Worm (Caenorhabditis elegans) whole organism, L4 larva: ENCODE measurements around the gene T01D3.1.

Source experiments
- D1046.2 ChIP-seq: fragments of 200-800 bp; sonication (Bioruptor generic); IDR thresholded peaks from 2 replicates; pipeline ENCODE4 v1.3.6; 2022; ENCODE audit warnings: missing genetic modification characterization, missing compliant biosample characterization
- Y105C5A.15 ChIP-seq: fragments of 200-800 bp; sonication (Bioruptor generic); IDR thresholded peaks from 2 replicates; pipeline ENCODE4 v1.3.6; 2022; ENCODE audit warnings: missing genetic modification characterization, missing compliant biosample characterization
- Y48G9A.11 ChIP-seq: fragments of 200-800 bp; sonication (Bioruptor generic); IDR thresholded peaks from 2 replicates; pipeline ENCODE4 v1.3.6; 2022; ENCODE audit warnings: missing genetic modification reagents, missing genetic modification characterization, missing compliant biosample characterization
- Y5F2A.4 ChIP-seq: fragments of 200-800 bp; sonication (Bioruptor generic); optimal IDR thresholded peaks from 2 replicates; lab custom pipeline; 2018; ENCODE audit warnings: mild to moderate bottlenecking, missing genetic modification characterization, missing compliant biosample characterization
- aha-1 ChIP-seq: fragments of 150-350 bp; peaks from one replicate; lab custom pipeline; 2014; ENCODE audit warnings: missing biosample characterization, missing genetic modification characterization
- ama-1 ChIP-seq: fragments of 150-350 bp; optimal IDR thresholded peaks from 2 replicates; lab custom pipeline; 2014; ENCODE audit warnings: inconsistent platforms, mixed read lengths
- arid-1 ChIP-seq: fragments of 200-800 bp; sonication (Bioruptor generic); conservative IDR thresholded peaks from 2 replicates; pipeline ENCODE4 v1.3.6; 2022; ENCODE audit warnings: missing genetic modification reagents, missing genetic modification characterization, missing compliant biosample characterization
- attf-4 ChIP-seq: sonication (generic microtip); optimal IDR thresholded peaks from 3 replicates; lab custom pipeline; 2017; ENCODE audit warnings: missing biosample characterization, missing genetic modification characterization
- ceh-32 ChIP-seq: sonication (generic microtip); optimal IDR thresholded peaks from 2 replicates; lab custom pipeline; 2016; ENCODE audit warnings: mild to moderate bottlenecking, missing genetic modification characterization, missing compliant biosample characterization; ENCODE audit not compliant: poor library complexity
- ceh-44 ChIP-seq: fragments of 200-800 bp; sonication (Bioruptor generic); IDR thresholded peaks from 2 replicates; pipeline ENCODE4 v1.3.6; 2022; ENCODE audit warnings: missing genetic modification reagents, missing genetic modification characterization, missing compliant biosample characterization
- ces-1 ChIP-seq: fragments of 150-350 bp; sonication (generic microtip); optimal IDR thresholded peaks from 4 replicates; lab custom pipeline; 2014; ENCODE audit warnings: missing biosample characterization, missing genetic modification reagents, missing genetic modification characterization
- ctbp-1 ChIP-seq: fragments of 200-800 bp; sonication (Bioruptor generic); IDR thresholded peaks from 2 replicates; pipeline ENCODE4 v1.3.6; 2022; ENCODE audit warnings: missing genetic modification reagents, missing genetic modification characterization, missing compliant biosample characterization
- daf-19 ChIP-seq: fragments of 200-800 bp; sonication (Bioruptor generic); conservative IDR thresholded peaks from 2 replicates; pipeline ENCODE4 v1.3.6; 2022; ENCODE audit warnings: missing genetic modification characterization, missing compliant biosample characterization
- dmd-6 ChIP-seq: fragments of 200-800 bp; sonication (Bioruptor generic); IDR thresholded peaks from 2 replicates; pipeline ENCODE4 v1.3.6; 2022; ENCODE audit warnings: missing genetic modification reagents, missing genetic modification characterization, missing compliant biosample characterization
- duxl-1 ChIP-seq: sonication (generic microtip); optimal IDR thresholded peaks from 2 replicates; lab custom pipeline; 2016; ENCODE audit warnings: mild to moderate bottlenecking, missing genetic modification characterization, moderate library complexity, missing compliant biosample characterization; ENCODE audit not compliant: poor library complexity
- dve-1 ChIP-seq: sonication (generic microtip); optimal IDR thresholded peaks from 2 replicates; lab custom pipeline; 2017; ENCODE audit warnings: antibody characterized with exemption, mild to moderate bottlenecking, missing genetic modification characterization, missing compliant biosample characterization; ENCODE audit not compliant: insufficient read depth
- egl-43 ChIP-seq: fragments of 200-800 bp; sonication (Bioruptor generic); IDR thresholded peaks from 2 replicates; pipeline ENCODE4 v1.3.6; 2022; ENCODE audit warnings: missing genetic modification reagents, missing genetic modification characterization, missing compliant biosample characterization
- gei-8 ChIP-seq: fragments of 200-800 bp; sonication (Bioruptor generic); optimal IDR thresholded peaks from 2 replicates; lab custom pipeline; 2018; ENCODE audit warnings: mild to moderate bottlenecking, missing genetic modification characterization, missing compliant biosample characterization
- hif-1 ChIP-seq, 2 experiments: sonication (generic microtip); optimal IDR thresholded peaks; 2 replicates each; lab custom pipeline; 2016 to 2017; ENCODE audit warnings: missing compliant biosample characterization in 2 of 2, missing genetic modification characterization in 2 of 2, missing genetic modification reagents in 2 of 2, missing genotype in 2 of 2, mild to moderate bottlenecking in 1 of 2
- hlh-11 ChIP-seq: fragments of 200-800 bp; sonication (Bioruptor generic); optimal IDR thresholded peaks from 2 replicates; lab custom pipeline; 2018; ENCODE audit warnings: mild to moderate bottlenecking, missing genetic modification characterization, missing compliant biosample characterization
- hmg-1.1 ChIP-seq: fragments of 200-800 bp; sonication (Bioruptor generic); IDR thresholded peaks from 2 replicates; pipeline ENCODE4 v1.3.6; 2022; ENCODE audit warnings: missing genetic modification reagents, missing genetic modification characterization, missing compliant biosample characterization
- jun-1 ChIP-seq: fragments of 150-350 bp; optimal IDR thresholded peaks from 2 replicates; lab custom pipeline; 2014; ENCODE audit warnings: missing biosample characterization, missing genetic modification reagents, missing genetic modification characterization
- lim-7 ChIP-seq: fragments of 200-800 bp; sonication (Bioruptor generic); IDR thresholded peaks from 2 replicates; pipeline ENCODE4 v1.3.6; 2022; ENCODE audit warnings: missing genetic modification characterization, missing compliant biosample characterization
- lin-1 ChIP-seq: fragments of 200-800 bp; sonication (Bioruptor generic); IDR thresholded peaks from 2 replicates; pipeline ENCODE4 v1.3.6; 2022; ENCODE audit warnings: missing genetic modification reagents, missing genetic modification characterization, missing compliant biosample characterization
- lin-39 ChIP-seq: fragments of 150-350 bp; optimal IDR thresholded peaks from 2 replicates; lab custom pipeline; 2014; ENCODE audit warnings: missing biosample characterization, missing genetic modification reagents, missing genetic modification characterization
- madf-5 ChIP-seq, 2 experiments: fragments of 200-800 bp; sonication (Bioruptor generic); IDR thresholded peaks; 2 replicates each; pipeline ENCODE4 v1.3.6; 2022; ENCODE audit warnings: missing compliant biosample characterization in 2 of 2, missing genetic modification characterization in 2 of 2
- mdt-29 ChIP-seq: fragments of 200-800 bp; sonication (Bioruptor generic); IDR thresholded peaks from 2 replicates; pipeline ENCODE4 v1.3.6; 2022; ENCODE audit warnings: missing genetic modification reagents, missing genetic modification characterization, missing compliant biosample characterization
- mes-2 ChIP-seq: sonication (generic microtip); optimal IDR thresholded peaks from 2 replicates; lab custom pipeline; 2016; ENCODE audit warnings: missing genotype, mild to moderate bottlenecking, missing genetic modification characterization, missing compliant biosample characterization; ENCODE audit not compliant: poor library complexity, severe bottlenecking
- nhr-102 ChIP-seq: sonication (generic microtip); optimal IDR thresholded peaks from 2 replicates; lab custom pipeline; 2016; ENCODE audit warnings: mild to moderate bottlenecking, missing genetic modification characterization, moderate library complexity, missing compliant biosample characterization
- nhr-28 ChIP-seq: fragments of 150-350 bp; optimal IDR thresholded peaks from 2 replicates; lab custom pipeline; 2014; ENCODE audit warnings: missing biosample characterization, missing genetic modification characterization
- nhr-41 ChIP-seq: fragments of 200-800 bp; sonication (Bioruptor generic); IDR thresholded peaks from 2 replicates; pipeline ENCODE4 v1.3.6; 2022; ENCODE audit warnings: missing genetic modification reagents, missing genetic modification characterization, missing compliant biosample characterization
- nhr-48 ChIP-seq: sonication (generic microtip); optimal IDR thresholded peaks from 2 replicates; lab custom pipeline; 2016; ENCODE audit warnings: mild to moderate bottlenecking, missing genetic modification characterization, missing compliant biosample characterization
- pha-4 ChIP-seq, 2 experiments: fragments of 150-350 bp in 1 of 2; fragments of 200-800 bp in 1 of 2; sonication (Bioruptor generic) in 1 of 2; IDR thresholded peaks in 1 of 2; optimal IDR thresholded peaks in 1 of 2; 2 replicates each; pipeline versions ENCODE4 v1.3.6 to Lab custom; 2014 to 2022; ENCODE audit warnings: missing genetic modification characterization in 2 of 2, missing genetic modification reagents in 2 of 2, missing biosample characterization in 1 of 2, missing compliant biosample characterization in 1 of 2
- php-3 ChIP-seq: fragments of 200-800 bp; sonication (Bioruptor generic); IDR thresholded peaks from 2 replicates; pipeline ENCODE4 v1.3.6; 2022; ENCODE audit warnings: missing genetic modification reagents, missing genetic modification characterization, missing compliant biosample characterization
- sdz-12 ChIP-seq: fragments of 200-800 bp; sonication (Bioruptor generic); optimal IDR thresholded peaks from 2 replicates; lab custom pipeline; 2018; ENCODE audit warnings: mild to moderate bottlenecking, missing genetic modification characterization, missing compliant biosample characterization
- set-16 ChIP-seq: fragments of 200-800 bp; sonication (Bioruptor generic); IDR thresholded peaks from 2 replicates; pipeline ENCODE4 v1.3.6; 2022; ENCODE audit warnings: missing genetic modification reagents, missing genetic modification characterization, missing compliant biosample characterization
- spr-1 ChIP-seq: sonication (generic microtip); optimal IDR thresholded peaks from 2 replicates; lab custom pipeline; 2016; ENCODE audit warnings: mild to moderate bottlenecking, missing genetic modification characterization, missing compliant biosample characterization
- spr-3 ChIP-seq: fragments of 200-800 bp; sonication (Bioruptor generic); optimal IDR thresholded peaks from 2 replicates; lab custom pipeline; 2018; ENCODE audit warnings: mild to moderate bottlenecking, missing genetic modification characterization, missing compliant biosample characterization
- tra-1 ChIP-seq: fragments of 200-800 bp; sonication (Bioruptor generic); IDR thresholded peaks from 2 replicates; pipeline ENCODE4 v1.3.6; 2022; ENCODE audit warnings: missing genetic modification reagents, missing genetic modification characterization, missing compliant biosample characterization
- unc-130 ChIP-seq: sonication (generic microtip); optimal IDR thresholded peaks from 2 replicates; lab custom pipeline; 2016; ENCODE audit warnings: missing genetic modification reagents, missing genetic modification characterization, missing compliant biosample characterization
- unc-62 ChIP-seq, 3 experiments: fragments of 150-350 bp in 1 of 3; sonication (generic microtip); optimal IDR thresholded peaks in 2 of 3; peaks in 1 of 3; 1 replicate in 1 of 3; 2 replicates in 2 of 3; lab custom pipeline; 2014 to 2017; ENCODE audit warnings: missing biosample characterization in 3 of 3, missing genetic modification characterization in 3 of 3, missing genetic modification reagents in 3 of 3, missing genotype in 1 of 3
- zfp-3 ChIP-seq: fragments of 200-800 bp; sonication (Bioruptor generic); conservative IDR thresholded peaks from 2 replicates; pipeline ENCODE4 v1.3.6; 2022; ENCODE audit warnings: missing genetic modification reagents, missing genetic modification characterization, missing compliant biosample characterization

Gene T01D3.1

DNA sequence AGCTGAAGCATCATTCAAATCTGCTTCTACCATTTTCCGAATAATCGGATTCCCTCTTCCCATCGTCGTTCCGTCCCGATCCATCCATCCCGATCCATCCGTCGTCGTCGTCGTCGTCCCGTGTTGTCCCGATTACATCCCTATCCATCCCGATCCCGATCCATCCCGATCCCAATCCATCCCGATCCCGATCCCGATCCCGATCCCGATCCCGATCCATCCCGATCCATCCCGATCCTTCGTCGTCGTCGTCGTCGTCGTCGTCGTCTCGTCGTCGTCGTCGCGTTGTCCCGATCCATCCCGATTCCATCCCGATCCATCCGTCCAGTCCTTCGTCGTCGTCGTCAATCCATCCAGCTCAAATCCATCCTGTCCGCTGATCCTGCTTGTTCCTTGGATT lies 42.5 kb upstream of the T01D3.1 start:
- TF ChIP-seq jun-1 (tag; lab: Kevin White, UChicago) (no peak), set-16 (GFP tag; lab: Robert Waterston, UW) (peak; percentile 85)

DNA sequence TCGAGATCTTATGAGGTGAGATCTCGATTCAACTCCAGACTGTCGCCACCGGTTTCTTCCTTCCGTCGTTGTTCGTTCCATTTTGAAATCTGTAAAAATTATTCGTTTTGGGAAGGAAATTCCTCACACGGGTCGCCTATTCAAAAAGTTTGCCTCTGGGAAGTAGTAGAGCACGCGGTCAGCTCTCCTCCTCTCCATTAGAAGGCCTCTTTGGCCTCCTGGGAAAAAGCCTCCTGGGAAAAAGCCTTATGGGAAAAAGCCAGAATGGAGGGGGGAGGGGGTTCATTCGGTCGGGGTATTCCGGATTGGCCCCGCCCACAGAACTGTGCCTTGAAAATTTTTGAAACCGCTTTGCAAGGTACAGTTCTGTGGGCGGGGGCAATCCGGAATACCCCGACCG lies 42.1 kb upstream of the T01D3.1 start:
- 0 out of 2 replicates have a peak, but pooled peaks have one; percentile 24 for TF ChIP-seq lim-7 (GFP tag; lab: Robert Waterston, UW)
- TF ChIP-seq egl-43 (GFP tag; lab: Robert Waterston, UW) = no peak

DNA sequence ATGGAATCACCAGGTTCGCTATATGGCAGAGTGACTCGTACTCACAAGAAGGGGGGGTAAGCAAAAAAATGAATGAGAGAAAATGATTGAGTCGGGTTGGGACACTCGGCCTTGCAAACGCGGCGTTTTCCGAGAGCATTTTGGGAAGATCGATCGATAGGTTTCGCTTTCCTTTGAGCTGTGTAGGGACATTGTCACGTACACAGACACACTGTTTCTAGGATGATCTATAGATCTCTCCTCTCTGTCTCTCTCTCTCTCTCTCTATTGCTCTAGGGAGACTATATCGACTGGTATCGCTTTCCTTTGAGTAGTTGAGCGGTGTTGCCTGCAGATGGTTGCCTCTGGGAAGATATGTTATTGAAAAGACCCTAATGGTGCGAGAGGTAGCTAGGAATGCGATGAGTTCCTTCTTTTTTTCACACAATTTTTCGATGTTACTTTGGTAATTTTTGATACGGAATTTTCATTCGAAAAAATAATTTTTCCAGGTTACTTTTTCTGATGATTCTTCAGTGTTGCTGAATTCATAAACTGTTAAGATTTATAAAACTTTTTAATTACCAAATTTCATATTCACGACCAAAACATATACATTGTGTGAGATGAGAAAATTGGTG lies 39.9 kb upstream of the T01D3.1 start, which contains the start of gene H37A05.4:
Gene H37A05.4, minus strand, starts transcription at position 51 of the 620 bp plus-strand sequence.
- TF ChIP-seq php-3 (GFP tag; lab: Robert Waterston, UW) (peak; percentile 44; the same call in 1 of the 2 replicates), nhr-102 (tag; lab: Kevin White, UChicago) (peak; percentile 88), zfp-3 (GFP tag; lab: Robert Waterston, UW) (peak; percentile 73), jun-1 (tag; lab: Kevin White, UChicago) (no peak), nhr-28 (tag; lab: Kevin White, UChicago) (peak; percentile 9), ama-1 (peak; percentile 68), spr-3 (GFP tag; lab: Kevin White, UChicago) (peak; percentile 6), mes-2 (peak; percentile 38), arid-1 (GFP tag; lab: Robert Waterston, UW) (peak; percentile 42; the same call in 1 of the 2 replicates), duxl-1 (peak; percentile 84), D1046.2 (GFP tag; lab: Robert Waterston, UW) (0 out of 2 replicates have a peak, but pooled peaks have one; percentile 42), tra-1 (no peak), madf-5 (GFP tag; IDR thresholded peaks at IDR 0.05; lab: Robert Waterston, UW) (peak in 1 of 2 experiments; percentile 78; a peak in 1 of 4 replicates), Y105C5A.15 (GFP tag; lab: Robert Waterston, UW) (peak; percentile 81), mdt-29 (peak; percentile 18; the same call in 1 of the 2 replicates), sdz-12 (peak; percentile 64), ces-1 (GFP tag; lab: Kevin White, UChicago) (no peak), hmg-1.1 (GFP tag; lab: Robert Waterston, UW) (peak; percentile 47; the same call in 1 of the 2 replicates), unc-62 (GFP tag; optimal IDR thresholded peaks at IDR 0.05 in 1 of 2; lab: Kevin White, UChicago) (peak in 1 of 2 experiments; percentile 56), unc-62 (tag; optimal IDR thresholded peaks at IDR 0.05; lab: Kevin White, UChicago) (no peak), ctbp-1 (GFP tag; lab: Robert Waterston, UW) (0 out of 2 replicates have a peak, but pooled peaks have one; percentile 36), hlh-11 (tag; lab: Kevin White, UChicago) (peak; percentile 23), dmd-6 (GFP tag; lab: Robert Waterston, UW) (peak; percentile 31), unc-130 (GFP tag; lab: Kevin White, UChicago) (no peak), ceh-32 (tag; lab: Kevin White, UChicago) (no peak), egl-43 (GFP tag; lab: Robert Waterston, UW) (0 out of 2 replicates have a peak, but pooled peaks have one; percentile 35), nhr-41 (GFP tag; lab: Robert Waterston, UW) (peak; percentile 16; the same call in 1 of the 2 replicates), ceh-44 (GFP tag; lab: Robert Waterston, UW) (no peak), lin-1 (0 out of 2 replicates have a peak, but pooled peaks have one; percentile 22), lin-39 (tag; lab: Kevin White, UChicago) (no peak), Y48G9A.11 (GFP tag; lab: Robert Waterston, UW) (peak; percentile 50; the same call in 1 of the 2 replicates), pha-4 (GFP tag; IDR thresholded peaks at IDR 0.05; lab: Robert Waterston, UW) (peak; percentile 51; the same call in 1 of the 2 replicates), pha-4 (tag; optimal IDR thresholded peaks at IDR 0.05; lab: Kevin White, UChicago) (no peak), daf-19 (no peak), dve-1 (peak; percentile 29), nhr-48 (tag; lab: Kevin White, UChicago) (peak; percentile 23), spr-1 (tag; lab: Kevin White, UChicago) (peak; percentile 8), Y5F2A.4 (GFP tag; lab: Kevin White, UChicago) (peak; percentile 39), hif-1 (tag; optimal IDR thresholded peaks at IDR 0.05; lab: Kevin White, UChicago) (peak in 1 of 2 experiments; percentile 26), gei-8 (GFP tag; lab: Kevin White, UChicago) (peak; percentile 84), attf-4 (no peak), aha-1 (tag; lab: Kevin White, UChicago) (peak; percentile 70)
